Worm (Caenorhabditis elegans): ENCODE results near the gene ckk-1.

DNA sequence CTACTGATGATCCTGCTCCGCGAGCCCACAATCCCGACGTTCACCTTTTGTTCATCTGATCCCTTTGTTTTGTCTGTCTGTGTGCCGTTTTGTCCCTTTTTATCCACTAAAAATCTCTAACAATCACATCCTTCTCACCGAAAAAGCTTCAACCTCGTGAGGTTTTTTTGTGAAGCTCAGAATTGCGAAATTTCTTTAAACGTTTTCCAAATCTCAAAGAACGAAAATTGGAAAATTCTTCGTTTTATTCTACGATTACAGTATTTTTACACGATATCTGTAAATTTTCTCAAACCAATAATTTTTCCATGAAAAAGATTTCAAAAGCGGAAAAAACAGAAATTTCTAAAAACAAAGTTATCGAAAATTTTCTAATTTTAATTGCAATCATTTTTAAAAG lies 38.9 kb downstream of the ckk-1 start:
- TF ChIP-seq nhr-23 (tag; optimal IDR thresholded peaks at IDR 0.05) (no peak), fos-1 (tag; optimal IDR thresholded peaks at IDR 0.05) (no peak), gmeb-1 (tag; optimal IDR thresholded peaks at IDR 0.05) (no peak), snpc-4 (tag; optimal IDR thresholded peaks at IDR 0.05) (no peak), mbf-1 (tag; optimal IDR thresholded peaks at IDR 0.05) (no peak), unc-62 (GFP tag; optimal IDR thresholded peaks at IDR 0.05) (no peak)

Measured in whole organism, L2 larva.